Worm (Caenorhabditis elegans) whole organism, L2 larva: ENCODE measurements around the gene gad-3.

Source experiments
- blmp-1 ChIP-seq: sonication (generic microtip); optimal IDR thresholded peaks from 2 replicates; lab custom pipeline; 2017; ENCODE audit warnings: missing genetic modification characterization, mild to moderate bottlenecking, missing compliant biosample characterization, antibody characterized with exemption, moderate library complexity; ENCODE audit not compliant: insufficient read depth
- ceh-82 ChIP-seq: fragments of 150-350 bp; optimal IDR thresholded peaks from 2 replicates; lab custom pipeline; 2014; ENCODE audit warnings: missing biosample characterization, missing genetic modification characterization
- lin-13 ChIP-seq: fragments of 150-350 bp; optimal IDR thresholded peaks from 2 replicates; lab custom pipeline; 2014; ENCODE audit warnings: missing biosample characterization, missing genetic modification reagents, missing genetic modification characterization
- lin-39 ChIP-seq: fragments of 150-350 bp; optimal IDR thresholded peaks from 2 replicates; lab custom pipeline; 2014; ENCODE audit warnings: missing biosample characterization, missing genetic modification reagents, missing genetic modification characterization
- nhr-12 ChIP-seq: fragments of 150-350 bp; optimal IDR thresholded peaks from 2 replicates; lab custom pipeline; 2014; ENCODE audit warnings: missing biosample characterization, missing genetic modification characterization
- nhr-77 ChIP-seq: fragments of 150-350 bp; optimal IDR thresholded peaks from 2 replicates; lab custom pipeline; 2014; ENCODE audit warnings: missing biosample characterization, missing genetic modification characterization
- peb-1 ChIP-seq: fragments of 150-350 bp; optimal IDR thresholded peaks from 2 replicates; lab custom pipeline; 2014; ENCODE audit warnings: missing biosample characterization, missing genetic modification characterization
- skn-1 ChIP-seq: sonication (generic microtip); optimal IDR thresholded peaks from 2 replicates; lab custom pipeline; 2017; ENCODE audit warnings: missing biosample characterization, missing genetic modification characterization
- unc-39 ChIP-seq: fragments of 150-350 bp; optimal IDR thresholded peaks from 2 replicates; lab custom pipeline; 2014; ENCODE audit warnings: missing biosample characterization, missing genetic modification characterization
- unc-62 ChIP-seq: fragments of 150-350 bp; optimal IDR thresholded peaks from 2 replicates; lab custom pipeline; 2014; ENCODE audit warnings: missing biosample characterization, missing genetic modification reagents, missing genetic modification characterization

ce11 chrV:9123186-9123585 lies 49.6 kb downstream of the gad-3 start, which contains the start of gene F21C10.11:
- TF ChIP-seq unc-62 (GFP tag; lab: Kevin White, UChicago), result no peak
- no peak for TF ChIP-seq nhr-12 (tag; lab: Kevin White, UChicago)
- TF ChIP-seq nhr-77 (tag; lab: Kevin White, UChicago), result no peak
- TF ChIP-seq lin-13 (GFP tag; lab: Kevin White, UChicago), result no peak
- TF ChIP-seq ceh-82 (tag; lab: Kevin White, UChicago), result no peak
- no peak for TF ChIP-seq unc-39
- no peak for TF ChIP-seq skn-1 (tag; lab: Kevin White, UChicago)
- TF ChIP-seq blmp-1, result no peak
- TF ChIP-seq lin-39, result no peak
- no peak for TF ChIP-seq peb-1 (tag; lab: Kevin White, UChicago)
